Fruit fly (Drosophila melanogaster) whole organism, embryonic: ENCODE measurements around the gene UQCR-14L.

Experiments used
- ATbp ChIP-seq: fragments of 200-800 bp; sonication (Bioruptor generic); optimal IDR thresholded peaks from 2 replicates; lab custom pipeline; 2017; ENCODE audit warnings: missing biosample characterization, mild to moderate bottlenecking, missing genetic modification characterization, missing genetic modification reagents
- Adf1 ChIP-seq: fragments of 200-800 bp; sonication (Bioruptor generic); IDR thresholded peaks from 2 replicates; pipeline ENCODE4 v1.3.6; 2022; ENCODE audit warnings: missing biosample characterization, missing genetic modification characterization
- Bdp1 ChIP-seq: fragments of 200-800 bp; sonication (Bioruptor generic); optimal IDR thresholded peaks from 3 replicates; lab custom pipeline; 2016; ENCODE audit warnings: missing biosample characterization, missing genetic modification characterization
- Bteb2 ChIP-seq: fragments of 200-800 bp; sonication (Bioruptor generic); optimal IDR thresholded peaks from 2 replicates; lab custom pipeline; 2016; ENCODE audit warnings: missing biosample characterization, missing genetic modification characterization
- CG10274 ChIP-seq: fragments of 200-800 bp; sonication (Bioruptor generic); optimal IDR thresholded peaks from 3 replicates; lab custom pipeline; 2017; ENCODE audit warnings: missing biosample characterization, mild to moderate bottlenecking, missing genetic modification characterization
- CG10979 ChIP-seq: fragments of 200-800 bp; sonication (Bioruptor generic); optimal IDR thresholded peaks from 2 replicates; lab custom pipeline; 2018; ENCODE audit warnings: missing biosample characterization, mild to moderate bottlenecking, missing genetic modification characterization, moderate library complexity
- CG17361 ChIP-seq: fragments of 200-800 bp; sonication (Bioruptor generic); IDR thresholded peaks from 3 replicates; pipeline ENCODE4 v1.3.6; 2022; ENCODE audit warnings: missing biosample characterization, missing genetic modification characterization
- CG17829 ChIP-seq: fragments of 200-800 bp; optimal IDR thresholded peaks from 2 replicates; lab custom pipeline; 2019; ENCODE audit warnings: missing biosample characterization, mild to moderate bottlenecking, missing genetic modification characterization, moderate library complexity
- CG2678 ChIP-seq: fragments of 200-800 bp; sonication (Bioruptor generic); optimal IDR thresholded peaks from 3 replicates; lab custom pipeline; 2019; ENCODE audit warnings: missing biosample characterization, mild to moderate bottlenecking, missing genetic modification characterization, moderate library complexity
- CG30403 ChIP-seq: fragments of 200-800 bp; sonication (Bioruptor generic); optimal IDR thresholded peaks from 3 replicates; lab custom pipeline; 2016; ENCODE audit warnings: missing biosample characterization, missing genetic modification characterization
- CG31388 ChIP-seq: fragments of 200-800 bp; sonication (Bioruptor generic); optimal IDR thresholded peaks from 2 replicates; lab custom pipeline; 2016; ENCODE audit warnings: missing biosample characterization, missing genetic modification characterization
- CG32772 ChIP-seq: fragments of 200-800 bp; sonication (Bioruptor generic); IDR thresholded peaks from 2 replicates; pipeline ENCODE4 v1.3.6; 2022; ENCODE audit warnings: missing biosample characterization, missing genetic modification characterization
- CG4282 ChIP-seq: fragments of 200-800 bp; sonication (Bioruptor generic); optimal IDR thresholded peaks from 2 replicates; lab custom pipeline; 2016; ENCODE audit warnings: missing biosample characterization, missing genetic modification characterization
- CG6175 ChIP-seq: fragments of 200-800 bp; sonication (Bioruptor generic); IDR thresholded peaks from 3 replicates; pipeline ENCODE4 v1.3.6; 2022; ENCODE audit warnings: missing biosample characterization, missing genetic modification characterization
- CG8089 ChIP-seq: fragments of 200-800 bp; sonication (Bioruptor generic); optimal IDR thresholded peaks from 3 replicates; lab custom pipeline; 2016; ENCODE audit warnings: missing biosample characterization, missing genetic modification characterization
- CG8765 ChIP-seq: fragments of 200-800 bp; sonication (Bioruptor generic); IDR thresholded peaks from 2 replicates; pipeline ENCODE4 v1.3.6; 2022; ENCODE audit warnings: missing biosample characterization, missing genetic modification characterization
- D ChIP-seq, 2 experiments: fragments of 200-800 bp in 1 of 2; fragments of >200 bp in 1 of 2; sonication (Bioruptor generic) in 1 of 2; optimal IDR thresholded peaks; 2 replicates in 1 of 2; 3 replicates in 1 of 2; lab custom pipeline; 2017; ENCODE audit warnings: mild to moderate bottlenecking in 1 of 2, missing biosample characterization in 1 of 2, missing genetic modification characterization in 1 of 2, missing genetic modification reagents in 1 of 2
- Dfd ChIP-seq, 2 experiments: fragments of >200 bp; optimal IDR thresholded peaks; 2 replicates each; lab custom pipeline; 2017; ENCODE audit warnings: missing biosample characterization in 2 of 2, missing genetic modification characterization in 2 of 2
- Dp ChIP-seq: fragments of 200-800 bp; sonication (Bioruptor generic); optimal IDR thresholded peaks from 2 replicates; lab custom pipeline; 2018; ENCODE audit warnings: missing biosample characterization, mild to moderate bottlenecking, missing genetic modification characterization, moderate library complexity
- Fer2 ChIP-seq: fragments of 200-800 bp; sonication (Bioruptor generic); optimal IDR thresholded peaks from 2 replicates; lab custom pipeline; 2018; ENCODE audit warnings: missing biosample characterization, mild to moderate bottlenecking, missing genetic modification characterization, moderate library complexity
- HLH4C ChIP-seq: fragments of 200-800 bp; sonication (Bioruptor generic); IDR thresholded peaks from 3 replicates; pipeline ENCODE4 v1.3.6; 2022; ENCODE audit warnings: missing biosample characterization, missing genetic modification characterization; ENCODE audit not compliant: partially characterized antibody
- Hr39 ChIP-seq: fragments of >200 bp; optimal IDR thresholded peaks from 2 replicates; lab custom pipeline; 2017
- Hr78 ChIP-seq, 2 experiments: fragments of 200-800 bp in 1 of 2; fragments of >200 bp in 1 of 2; sonication (Bioruptor generic) in 1 of 2; optimal IDR thresholded peaks; 2 replicates each; lab custom pipeline; 2017 to 2019; ENCODE audit warnings: missing biosample characterization in 2 of 2, missing genetic modification characterization in 2 of 2, mild to moderate bottlenecking in 1 of 2, moderate library complexity in 1 of 2
- Mad ChIP-seq: fragments of 200-800 bp; sonication (Bioruptor generic); optimal IDR thresholded peaks from 2 replicates; lab custom pipeline; 2016; ENCODE audit warnings: missing biosample characterization, missing genetic modification characterization
- Myb ChIP-seq: fragments of 200-800 bp; sonication (Bioruptor generic); optimal IDR thresholded peaks from 2 replicates; lab custom pipeline; 2016; ENCODE audit warnings: missing biosample characterization, missing genetic modification characterization
- Neu2 ChIP-seq: fragments of 200-800 bp; sonication (Bioruptor generic); optimal IDR thresholded peaks from 3 replicates; lab custom pipeline; 2016; ENCODE audit warnings: missing biosample characterization, missing genetic modification characterization, borderline replicate concordance
- Nf-YA ChIP-seq: fragments of 200-800 bp; sonication (Bioruptor generic); IDR thresholded peaks from 2 replicates; pipeline ENCODE4 v1.3.6; 2022; ENCODE audit warnings: missing biosample characterization, missing genetic modification characterization
- Oaz ChIP-seq: fragments of 200-800 bp; sonication (Bioruptor generic); IDR thresholded peaks from 2 replicates; pipeline ENCODE4 v1.3.6; 2022; ENCODE audit warnings: missing biosample characterization, missing genetic modification characterization
- Sox100B ChIP-seq: fragments of 200-800 bp; sonication (Bioruptor generic); optimal IDR thresholded peaks from 3 replicates; lab custom pipeline; 2018; ENCODE audit warnings: missing biosample characterization, mild to moderate bottlenecking, missing genetic modification characterization
- Ssrp ChIP-seq: fragments of 200-800 bp; sonication (Bioruptor generic); optimal IDR thresholded peaks from 2 replicates; lab custom pipeline; 2018; ENCODE audit warnings: missing biosample characterization, mild to moderate bottlenecking, missing genetic modification characterization, moderate library complexity
- Usf ChIP-seq: fragments of 200-800 bp; sonication (Bioruptor generic); optimal IDR thresholded peaks from 2 replicates; lab custom pipeline; 2017; ENCODE audit warnings: missing genotype, missing biosample characterization, missing genetic modification characterization
- abd-A ChIP-seq: fragments of 200-800 bp; sonication (Bioruptor generic); optimal IDR thresholded peaks from 3 replicates; lab custom pipeline; 2019; ENCODE audit warnings: missing biosample characterization, mild to moderate bottlenecking, missing genetic modification characterization, moderate library complexity
- cato ChIP-seq: fragments of 200-800 bp; sonication (Bioruptor generic); optimal IDR thresholded peaks from 2 replicates; lab custom pipeline; 2016; ENCODE audit warnings: missing biosample characterization, missing genetic modification characterization, borderline replicate concordance
- dm ChIP-seq: fragments of 200-800 bp; sonication (Bioruptor generic); optimal IDR thresholded peaks from 3 replicates; lab custom pipeline; 2016; ENCODE audit warnings: missing biosample characterization, missing genetic modification characterization
- emc ChIP-seq: fragments of 200-800 bp; sonication (Bioruptor generic); optimal IDR thresholded peaks from 2 replicates; lab custom pipeline; 2016; ENCODE audit warnings: missing biosample characterization, missing genetic modification characterization
- gcm ChIP-seq: fragments of 200-800 bp; sonication (Bioruptor generic); optimal IDR thresholded peaks from 2 replicates; lab custom pipeline; 2019; ENCODE audit warnings: missing biosample characterization, mild to moderate bottlenecking, missing genetic modification characterization, moderate library complexity
- gem ChIP-seq: fragments of 200-800 bp; sonication (Bioruptor generic); optimal IDR thresholded peaks from 2 replicates; lab custom pipeline; 2019; ENCODE audit warnings: missing biosample characterization, mild to moderate bottlenecking, missing genetic modification characterization, moderate library complexity
- ind ChIP-seq: fragments of 200-800 bp; sonication (Bioruptor generic); optimal IDR thresholded peaks from 3 replicates; lab custom pipeline; 2016; ENCODE audit warnings: missing biosample characterization, missing genetic modification characterization
- klu ChIP-seq: fragments of 200-800 bp; sonication (Bioruptor generic); IDR thresholded peaks from 2 replicates; pipeline ENCODE4 v1.3.6; 2022; ENCODE audit warnings: missing biosample characterization, missing genetic modification characterization
- lbe ChIP-seq: fragments of 200-800 bp; sonication (Bioruptor generic); optimal IDR thresholded peaks from 2 replicates; lab custom pipeline; 2016; ENCODE audit warnings: missing biosample characterization, mild to moderate bottlenecking, missing genetic modification characterization
- lilli ChIP-seq: fragments of 200-800 bp; sonication (Bioruptor generic); optimal IDR thresholded peaks from 3 replicates; lab custom pipeline; 2016; ENCODE audit warnings: missing biosample characterization, missing genetic modification characterization
- nmo ChIP-seq: fragments of 200-800 bp; sonication (Bioruptor generic); optimal IDR thresholded peaks from 2 replicates; lab custom pipeline; 2018; ENCODE audit warnings: missing biosample characterization, mild to moderate bottlenecking, missing genetic modification characterization, moderate library complexity
- nom ChIP-seq: fragments of 200-800 bp; sonication (Bioruptor generic); optimal IDR thresholded peaks from 2 replicates; lab custom pipeline; 2017; ENCODE audit warnings: missing biosample characterization, missing genetic modification characterization, mild to moderate bottlenecking, moderate library complexity, missing genetic modification reagents
- org-1 ChIP-seq: fragments of 200-800 bp; sonication (Bioruptor generic); optimal IDR thresholded peaks from 2 replicates; lab custom pipeline; 2017; ENCODE audit warnings: missing biosample characterization, missing genetic modification characterization
- p53 ChIP-seq: fragments of 200-800 bp; sonication (Bioruptor generic); optimal IDR thresholded peaks from 2 replicates; lab custom pipeline; 2016; ENCODE audit warnings: missing biosample characterization, missing genetic modification characterization
- pzg ChIP-seq: fragments of 200-800 bp; sonication (Bioruptor generic); optimal IDR thresholded peaks from 3 replicates; lab custom pipeline; 2018; ENCODE audit warnings: missing biosample characterization, mild to moderate bottlenecking, missing genetic modification characterization, moderate library complexity
- ro ChIP-seq: fragments of 200-800 bp; sonication (Bioruptor generic); IDR thresholded peaks from 2 replicates; pipeline ENCODE4 v1.3.6; 2022; ENCODE audit warnings: missing biosample characterization, missing genetic modification characterization
- sc ChIP-seq, 3 experiments: fragments of >200 bp in 2 of 3; fragments of 200-800 bp in 1 of 3; sonication (Bioruptor generic) in 1 of 3; optimal IDR thresholded peaks; 2 replicates in 2 of 3; 3 replicates in 1 of 3; lab custom pipeline; 2017; ENCODE audit warnings: mild to moderate bottlenecking in 1 of 3, missing biosample characterization in 1 of 3, missing genetic modification characterization in 1 of 3, missing genetic modification reagents in 1 of 3
- sr ChIP-seq: fragments of 200-800 bp; sonication (Bioruptor generic); IDR thresholded peaks from 3 replicates; pipeline ENCODE4 v1.3.6; 2022; ENCODE audit warnings: missing biosample characterization, missing genetic modification characterization
- stc ChIP-seq: fragments of 200-800 bp; sonication (Bioruptor generic); IDR thresholded peaks from 2 replicates; pipeline ENCODE4 v1.3.6; 2022; ENCODE audit warnings: missing biosample characterization, missing genetic modification characterization
- z ChIP-seq: fragments of 200-800 bp; sonication (Bioruptor generic); IDR thresholded peaks from 3 replicates; pipeline ENCODE4 v1.3.6; 2022; ENCODE audit warnings: missing biosample characterization, missing genetic modification characterization

Gene UQCR-14L

dm6 chr3R:28327132-28327531, 33.3 kb downstream of the UQCR-14L start (continued):
- TF ChIP-seq CG8765 (GFP tag; lab: Robert Waterston, UW) = no peak
- no peak for TF ChIP-seq CG10274 (GFP tag; lab: Kevin White, UChicago)
- no peak for TF ChIP-seq stc (GFP tag; lab: Robert Waterston, UW)
- TF ChIP-seq Bdp1 (GFP tag; lab: Kevin White, UChicago) = no peak
- no peak for TF ChIP-seq Oaz (GFP tag; lab: Robert Waterston, UW)
- TF ChIP-seq z (GFP tag; lab: Robert Waterston, UW) = no peak
- TF ChIP-seq gem = peak; percentile 71
- no peak for TF ChIP-seq CG31388 (GFP tag; lab: Kevin White, UChicago)
- TF ChIP-seq ind (GFP tag; lab: Kevin White, UChicago) = peak; percentile 26
- no peak for TF ChIP-seq Myb (GFP tag; lab: Kevin White, UChicago)
- TF ChIP-seq sr = no peak
- TF ChIP-seq gcm (GFP tag; lab: Kevin White, UChicago) = no peak
- no peak for TF ChIP-seq ATbp (GFP tag; lab: Kevin White, UChicago)
- TF ChIP-seq klu = no peak
- no peak for TF ChIP-seq ro (GFP tag; lab: Robert Waterston, UW)
- no peak for TF ChIP-seq Dfd (GFP tag; optimal IDR thresholded peaks at IDR 0.05; lab: Kevin White, UChicago)
- peak; percentile 29 for TF ChIP-seq CG17829 (tag; lab: Kevin White, UChicago)
- no peak for TF ChIP-seq p53 (GFP tag; lab: Kevin White, UChicago)
- TF ChIP-seq Adf1 (GFP tag; lab: Robert Waterston, UW) = no peak
- TF ChIP-seq dm (GFP tag; lab: Kevin White, UChicago) = no peak
- peak; percentile 19 for TF ChIP-seq Ssrp (tag; lab: Kevin White, UChicago)
- TF ChIP-seq org-1 (GFP tag; lab: Kevin White, UChicago) = no peak
- TF ChIP-seq CG6175 (GFP tag; lab: Robert Waterston, UW) = no peak
- no peak for TF ChIP-seq CG32772 (GFP tag; lab: Robert Waterston, UW)
- TF ChIP-seq CG4282 (GFP tag; lab: Kevin White, UChicago) = no peak
- TF ChIP-seq sc (optimal IDR thresholded peaks at IDR 0.05; lab: Kevin White, UChicago) = no peak
- TF ChIP-seq sc (GFP tag; optimal IDR thresholded peaks at IDR 0.05; lab: Kevin White, UChicago) = no peak
- TF ChIP-seq cato = no peak
- no peak for TF ChIP-seq Usf (GFP tag; lab: Kevin White, UChicago)
- TF ChIP-seq HLH4C (GFP tag; lab: Robert Waterston, UW) = no peak
- TF ChIP-seq nmo (GFP tag; lab: Kevin White, UChicago) = peak; percentile 55
- peak; percentile 15 for TF ChIP-seq CG10979 (tag; lab: Kevin White, UChicago)
- TF ChIP-seq CG17361 (GFP tag; lab: Robert Waterston, UW) = no peak
- peak; percentile 18 for TF ChIP-seq lilli (GFP tag; lab: Kevin White, UChicago)
- TF ChIP-seq abd-A (tag; lab: Kevin White, UChicago) = no peak
- TF ChIP-seq Hr78 (GFP tag; optimal IDR thresholded peaks at IDR 0.05; lab: Kevin White, UChicago) = no peak
- peak; percentile 64 for TF ChIP-seq CG30403 (GFP tag; lab: Kevin White, UChicago)
- TF ChIP-seq Neu2 (GFP tag; lab: Kevin White, UChicago) = no peak
- TF ChIP-seq CG8089 (GFP tag; lab: Kevin White, UChicago) = no peak
- TF ChIP-seq emc (GFP tag; lab: Kevin White, UChicago) = no peak
- peak; percentile 50 for TF ChIP-seq Sox100B
- no peak for TF ChIP-seq Dp
- no peak for TF ChIP-seq nom (GFP tag; lab: Kevin White, UChicago)
- TF ChIP-seq pzg (GFP tag; lab: Kevin White, UChicago) = no peak
- TF ChIP-seq Bteb2 (GFP tag; lab: Kevin White, UChicago) = peak; percentile 11
- TF ChIP-seq Fer2 (tag; lab: Kevin White, UChicago) = no peak
- TF ChIP-seq D (optimal IDR thresholded peaks at IDR 0.05; lab: Kevin White, UChicago) = no peak
- no peak for TF ChIP-seq D (GFP tag; optimal IDR thresholded peaks at IDR 0.05; lab: Kevin White, UChicago)
- no peak for TF ChIP-seq Hr39 (lab: Kevin White, UChicago)
- TF ChIP-seq Nf-YA = no peak
- TF ChIP-seq CG2678 (tag; lab: Kevin White, UChicago) = peak; percentile 62
- no peak for TF ChIP-seq lbe (GFP tag; lab: Kevin White, UChicago)
- TF ChIP-seq Mad (GFP tag; lab: Kevin White, UChicago) = no peak
